Worm (Caenorhabditis elegans) whole organism, L1 larva: Measurements from ENCODE around the gene srh-240.

Experiments used
- C16A3.4 ChIP-seq: fragments of 150-350 bp; optimal IDR thresholded peaks from 2 replicates; lab custom pipeline; 2014; ENCODE audit warnings: missing biosample characterization, missing genetic modification characterization
- alr-1 ChIP-seq: fragments of 200-800 bp; sonication (Bioruptor generic); optimal IDR thresholded peaks from 2 replicates; lab custom pipeline; 2018; ENCODE audit warnings: borderline replicate concordance, mild to moderate bottlenecking, missing genetic modification characterization, missing compliant biosample characterization
- aly-2 ChIP-seq: fragments of 150-350 bp; optimal IDR thresholded peaks from 2 replicates; lab custom pipeline; 2014; ENCODE audit warnings: missing biosample characterization, missing genetic modification characterization
- ceh-82 ChIP-seq, 3 experiments: fragments of 150-350 bp in 1 of 3; sonication (generic microtip) in 2 of 3; optimal IDR thresholded peaks; 2 replicates each; lab custom pipeline; 2014 to 2017; ENCODE audit warnings: missing biosample characterization in 3 of 3, missing genetic modification characterization in 3 of 3
- dsc-1 ChIP-seq: sonication (generic microtip); optimal IDR thresholded peaks from 2 replicates; lab custom pipeline; 2016; ENCODE audit warnings: mild to moderate bottlenecking, missing genetic modification characterization, missing compliant biosample characterization
- efl-1 ChIP-seq, 4 experiments: fragments of 150-350 bp; optimal IDR thresholded peaks in 3 of 4; peaks in 1 of 4; 1 replicate in 1 of 4; 2 replicates in 3 of 4; lab custom pipeline; 2014; ENCODE audit warnings: missing biosample characterization in 2 of 4, missing genetic modification characterization in 2 of 4, missing genetic modification reagents in 2 of 4
- egl-13 ChIP-seq: sonication (generic microtip); optimal IDR thresholded peaks from 2 replicates; lab custom pipeline; 2016; ENCODE audit warnings: missing genotype, missing genetic modification reagents, missing genetic modification characterization, missing compliant biosample characterization
- egl-27 ChIP-seq, 2 experiments: fragments of 150-350 bp in 1 of 2; sonication (generic microtip); optimal IDR thresholded peaks; 3 replicates each; lab custom pipeline; 2017 to 2018; ENCODE audit warnings: missing biosample characterization in 2 of 2, missing genetic modification characterization in 2 of 2, missing genetic modification reagents in 2 of 2
- elt-2 ChIP-seq: sonication (generic microtip); optimal IDR thresholded peaks from 2 replicates; lab custom pipeline; 2016; ENCODE audit warnings: missing genetic modification characterization, mild to moderate bottlenecking, inconsistent platforms, missing compliant biosample characterization, missing genetic modification reagents
- ets-5 ChIP-seq: fragments of 200-800 bp; sonication (Bioruptor generic); IDR thresholded peaks from 2 replicates; pipeline ENCODE4 v1.3.6; 2022; ENCODE audit warnings: missing genetic modification characterization, missing compliant biosample characterization
- fkh-10 ChIP-seq: sonication (generic microtip); optimal IDR thresholded peaks from 2 replicates; lab custom pipeline; 2017; ENCODE audit warnings: missing biosample characterization, missing genetic modification reagents, missing genetic modification characterization
- hlh-4 ChIP-seq: sonication (generic microtip); optimal IDR thresholded peaks from 2 replicates; lab custom pipeline; 2016; ENCODE audit warnings: mild to moderate bottlenecking, missing genetic modification characterization, missing compliant biosample characterization
- isw-1 ChIP-seq: fragments of 200-800 bp; sonication (Bioruptor generic); IDR thresholded peaks from 2 replicates; pipeline ENCODE4 v1.3.6; 2022; ENCODE audit warnings: missing genetic modification characterization, missing compliant biosample characterization
- lin-14 ChIP-seq: fragments of 200-800 bp; sonication (Bioruptor generic); optimal IDR thresholded peaks from 2 replicates; lab custom pipeline; 2018; ENCODE audit warnings: mild to moderate bottlenecking, missing genetic modification characterization, moderate library complexity, missing compliant biosample characterization
- lin-15B ChIP-seq: fragments of 150-350 bp; sonication (generic microtip); optimal IDR thresholded peaks from 3 replicates; lab custom pipeline; 2014; ENCODE audit warnings: missing biosample characterization, missing genetic modification characterization
- lin-39 ChIP-seq: fragments of 150-350 bp; optimal IDR thresholded peaks from 2 replicates; lab custom pipeline; 2014; ENCODE audit warnings: missing biosample characterization, missing genetic modification reagents, missing genetic modification characterization
- lsy-2 ChIP-seq, 2 experiments: fragments of 150-350 bp; optimal IDR thresholded peaks; 2 replicates each; lab custom pipeline; 2014; ENCODE audit warnings: missing biosample characterization in 2 of 2, missing genetic modification characterization in 2 of 2
- mdl-1 ChIP-seq, 2 experiments: fragments of 150-350 bp; optimal IDR thresholded peaks; 2 replicates each; lab custom pipeline; 2014 to 2017; ENCODE audit warnings: missing biosample characterization in 2 of 2, missing genetic modification characterization in 2 of 2, inconsistent platforms in 1 of 2
- mef-2 ChIP-seq: fragments of 150-350 bp; optimal IDR thresholded peaks from 2 replicates; lab custom pipeline; 2014; ENCODE audit warnings: missing biosample characterization, missing genetic modification characterization
- mep-1 ChIP-seq: fragments of 150-350 bp; optimal IDR thresholded peaks from 2 replicates; lab custom pipeline; 2014; ENCODE audit warnings: missing biosample characterization, missing genetic modification characterization
- nhr-12 ChIP-seq: sonication (generic microtip); optimal IDR thresholded peaks from 2 replicates; lab custom pipeline; 2017; ENCODE audit warnings: missing biosample characterization, missing genetic modification characterization
- nhr-19 ChIP-seq: fragments of 200-800 bp; sonication (Bioruptor generic); conservative IDR thresholded peaks from 2 replicates; pipeline ENCODE4 v1.3.6; 2022; ENCODE audit warnings: missing genetic modification characterization, missing compliant biosample characterization
- nhr-84 ChIP-seq: sonication (generic microtip); optimal IDR thresholded peaks from 2 replicates; lab custom pipeline; 2017; ENCODE audit warnings: missing biosample characterization, missing genetic modification characterization
- skn-1 ChIP-seq: fragments of 150-350 bp; optimal IDR thresholded peaks from 2 replicates; lab custom pipeline; 2014; ENCODE audit warnings: missing biosample characterization, missing genetic modification characterization
- snu-23 ChIP-seq: sonication (generic microtip); optimal IDR thresholded peaks from 2 replicates; lab custom pipeline; 2016; ENCODE audit warnings: missing genetic modification characterization, missing compliant biosample characterization
- tlp-1 ChIP-seq: fragments of 150-350 bp; optimal IDR thresholded peaks from 2 replicates; lab custom pipeline; 2014; ENCODE audit warnings: missing biosample characterization, missing genetic modification characterization
- unc-98 ChIP-seq: fragments of 200-800 bp; sonication (Bioruptor generic); IDR thresholded peaks from 2 replicates; pipeline ENCODE4 v1.3.6; 2022; ENCODE audit warnings: missing genetic modification characterization, missing compliant biosample characterization
- ztf-11 ChIP-seq, 2 experiments: sonication (generic microtip); optimal IDR thresholded peaks; 2 replicates each; lab custom pipeline; 2016 to 2017; ENCODE audit warnings: missing genetic modification characterization in 2 of 2, missing biosample characterization in 1 of 2, missing compliant biosample characterization in 1 of 2
- ztf-4 ChIP-seq: fragments of 150-350 bp; optimal IDR thresholded peaks from 2 replicates; lab custom pipeline; 2014; ENCODE audit warnings: missing biosample characterization, missing genetic modification characterization

Gene srh-240

ce11 chrV:2884411-2884810, 19.4 kb downstream of the srh-240 start, which contains the start of gene sre-24:
TSS of gene sre-24 (plus strand) at chrV:2884711.
- TF ChIP-seq unc-98 (GFP tag; lab: Robert Waterston, UW) (no peak), nhr-84 (tag; lab: Kevin White, UChicago) (no peak)

ce11 chrV:2888265-2888664, 23.3 kb downstream of the srh-240 start:
- no peak for TF ChIP-seq mep-1 (tag; lab: Kevin White, UChicago)
- TF ChIP-seq dsc-1 (tag; lab: Kevin White, UChicago) = no peak
- no peak for TF ChIP-seq lin-39 (tag; lab: Kevin White, UChicago)
- no peak for TF ChIP-seq lin-15B
- no peak for TF ChIP-seq nhr-19 (GFP tag; lab: Robert Waterston, UW)
- TF ChIP-seq aly-2 (tag; lab: Kevin White, UChicago) = no peak
- no peak for TF ChIP-seq egl-13 (tag; lab: Kevin White, UChicago)
- no peak for TF ChIP-seq lsy-2 (tag; optimal IDR thresholded peaks at IDR 0.05; lab: Kevin White, UChicago)
- TF ChIP-seq mdl-1 (tag; optimal IDR thresholded peaks at IDR 0.05; lab: Kevin White, UChicago) = no peak
- no peak for TF ChIP-seq tlp-1 (tag; lab: Kevin White, UChicago)
- no peak for TF ChIP-seq ceh-82 (tag; optimal IDR thresholded peaks at IDR 0.05; lab: Kevin White, UChicago)
- no peak for TF ChIP-seq egl-27 (tag; optimal IDR thresholded peaks at IDR 0.05; lab: Kevin White, UChicago)

ce11 chrV:2888681-2889080, 23.7 kb downstream of the srh-240 start, which contains the start of gene srw-4:
TSS of gene srw-4 (minus strand) at chrV:2888781.
- TF ChIP-seq nhr-19 (GFP tag; lab: Robert Waterston, UW) = no peak
- no peak for TF ChIP-seq C16A3.4
- TF ChIP-seq ztf-11 (tag; optimal IDR thresholded peaks at IDR 0.05; lab: Kevin White, UChicago) = no peak
- no peak for TF ChIP-seq nhr-12 (tag; lab: Kevin White, UChicago)
- no peak for TF ChIP-seq ztf-4 (tag; lab: Kevin White, UChicago)
- TF ChIP-seq mef-2 = no peak
- TF ChIP-seq isw-1 (GFP tag; lab: Robert Waterston, UW) = no peak
- no peak for TF ChIP-seq ets-5
- TF ChIP-seq skn-1 (tag; lab: Kevin White, UChicago) = no peak
- TF ChIP-seq mep-1 (tag; lab: Kevin White, UChicago) = no peak
- TF ChIP-seq fkh-10 = no peak

- no peak for TF ChIP-seq snu-23 (GFP tag; lab: Kevin White, UChicago)
- TF ChIP-seq ets-5 = no peak
- TF ChIP-seq lin-14 (GFP tag; lab: Kevin White, UChicago) = no peak
- no peak for TF ChIP-seq ceh-82 (tag; optimal IDR thresholded peaks at IDR 0.05; lab: Kevin White, UChicago)
- TF ChIP-seq alr-1 (tag; lab: Kevin White, UChicago) = no peak
Measured at ce11 chrV:2891927-2892326, 26.9 kb downstream of the srh-240 start, which contains the start of gene F37B4.15. TSS of gene F37B4.15 (plus strand) at chrV:2892227.

- TF ChIP-seq efl-1 (optimal IDR thresholded peaks at IDR 0.05; lab: Kevin White, UChicago) = no peak
- peak in 1 of 2 experiments; percentile 17 for TF ChIP-seq efl-1 (GFP tag; optimal IDR thresholded peaks at IDR 0.05 in 1 of 2; lab: Kevin White, UChicago)
- TF ChIP-seq hlh-4 (tag; lab: Kevin White, UChicago) = no peak
- TF ChIP-seq, all 84 proteins: peak for 1
Measured at ce11 chrV:2892976-2893375, 28.0 kb downstream of the srh-240 start, which contains the start of gene srh-127. TSS of gene srh-127 (plus strand) at chrV:2893276.

ce11 chrV:2896198-2896660, 31.2 kb downstream of the srh-240 start, which contains the start of gene pals-32:
TSS of gene pals-32 (plus strand) at chrV:2896610.
- TF ChIP-seq dsc-1 (tag; lab: Kevin White, UChicago) = no peak
- TF ChIP-seq elt-2 (tag; lab: Kevin White, UChicago) = peak; percentile 3
- TF ChIP-seq lin-39 (tag; lab: Kevin White, UChicago) = no peak
